2 fruit fly cellular contexts compared by ENCODE assay signal in genomic region chr3R:7265567-7266208, dm6.
A peak's percentile ranks its signal among the peaks of the same experiment; 100 is the strongest.
TF ChIP-seq lines count a peak whose summit lies in the region.

Gene Gld, minus strand, starts transcription at chr3R:7265703.
Gene Syt4, plus strand, starts transcription at chr3R:7266065.

- TF ChIP-seq CTCF in whole organism, embryonic (GFP tag; optimal IDR thresholded peaks at IDR 0.05; lab: Kevin White, UChicago) = no peak

TF ChIP-seq in whole organism, embryonic, 481 proteins besides CTCF, POLR2A, EP300 and RAD21 (continues in another document):
- TF ChIP-seq sens (GFP tag; lab: Kevin White, UChicago) (peak; percentile 20), CG13624 (GFP tag; optimal IDR thresholded peaks at IDR 0.05; lab: Kevin White, UChicago) (no peak), E2f2 (GFP tag; IDR thresholded peaks at IDR 0.05; lab: Robert Waterston, UW) (peak; percentile 55), lmd (GFP tag; IDR thresholded peaks at IDR 0.05; lab: Robert Waterston, UW) (no peak), CG10321 (GFP tag; IDR thresholded peaks at IDR 0.05; lab: Robert Waterston, UW) (no peak), CG10979 (tag; optimal IDR thresholded peaks at IDR 0.05; lab: Kevin White, UChicago) (no peak), pzg (GFP tag; optimal IDR thresholded peaks at IDR 0.05; lab: Kevin White, UChicago) (peak; percentile 19), CG6254 (GFP tag; optimal IDR thresholded peaks at IDR 0.05; lab: Kevin White, UChicago) (no peak), ci (GFP tag; IDR thresholded peaks at IDR 0.05; lab: Robert Waterston, UW) (0 out of 3 replicates have a peak, but pooled peaks have one; percentile 49), PHDP (tag; optimal IDR thresholded peaks at IDR 0.05; lab: Kevin White, UChicago) (no peak), Oaz (GFP tag; IDR thresholded peaks at IDR 0.05; lab: Robert Waterston, UW) (no peak), CG3065 (GFP tag; optimal IDR thresholded peaks at IDR 0.05; lab: Kevin White, UChicago) (no peak), peb (GFP tag; IDR thresholded peaks at IDR 0.05; lab: Robert Waterston, UW) (no peak), CG2129 (GFP tag; IDR thresholded peaks at IDR 0.05; lab: Robert Waterston, UW; ENCODE audit: partially characterized antibody) (no peak), CG12769 (tag; optimal IDR thresholded peaks at IDR 0.05; lab: Kevin White, UChicago) (no peak), GATAe (GFP tag; conservative IDR thresholded peaks at IDR 0.05; lab: Robert Waterston, UW) (no peak), Asciz (GFP tag; optimal IDR thresholded peaks at IDR 0.05; lab: Kevin White, UChicago) (no peak), Six4 (GFP tag; optimal IDR thresholded peaks at IDR 0.05; lab: Kevin White, UChicago) (no peak), z (GFP tag; IDR thresholded peaks at IDR 0.05; lab: Robert Waterston, UW) (peak; percentile 59; the same call in 1 of the 3 replicates), fu2 (GFP tag; optimal IDR thresholded peaks at IDR 0.05; lab: Kevin White, UChicago) (no peak), CG17802 (tag; optimal IDR thresholded peaks at IDR 0.05; lab: Kevin White, UChicago) (no peak), CG1603 (tag; optimal IDR thresholded peaks at IDR 0.05; lab: Kevin White, UChicago) (no peak), slbo (GFP tag; IDR thresholded peaks at IDR 0.05; lab: Robert Waterston, UW) (no peak), sim (GFP tag; IDR thresholded peaks at IDR 0.05; lab: Robert Waterston, UW) (no peak), zf30C (GFP tag; optimal IDR thresholded peaks at IDR 0.05; lab: Kevin White, UChicago) (no peak), onecut (GFP tag; IDR thresholded peaks at IDR 0.05; lab: Robert Waterston, UW) (peak; percentile 96), CG34422 (GFP tag; IDR thresholded peaks at IDR 0.05; lab: Robert Waterston, UW) (no peak), Pdp1 (GFP tag; optimal IDR thresholded peaks at IDR 0.05; lab: Kevin White, UChicago) (no peak), ken (GFP tag; IDR thresholded peaks at IDR 0.05; lab: Robert Waterston, UW) (no peak), H2.0 (GFP tag; IDR thresholded peaks at IDR 0.05; lab: Robert Waterston, UW) (no peak), dati (GFP tag; IDR thresholded peaks at IDR 0.05; lab: Robert Waterston, UW) (no peak), Ada2b (GFP tag; IDR thresholded peaks at IDR 0.05; lab: Robert Waterston, UW) (no peak), Adf1 (GFP tag; IDR thresholded peaks at IDR 0.05; lab: Robert Waterston, UW) (no peak), so (GFP tag; IDR thresholded peaks at IDR 0.05; lab: Robert Waterston, UW) (no peak), Jarid2 (GFP tag; optimal IDR thresholded peaks at IDR 0.05; lab: Kevin White, UChicago) (peak; percentile 12), CG12104 (GFP tag; optimal IDR thresholded peaks at IDR 0.05; lab: Kevin White, UChicago) (no peak), kni (GFP tag; optimal IDR thresholded peaks at IDR 0.05; lab: Kevin White, UChicago) (no peak), CG6689 (GFP tag; IDR thresholded peaks at IDR 0.05; lab: Robert Waterston, UW) (no peak), ab (GFP tag; optimal IDR thresholded peaks at IDR 0.05; lab: Kevin White, UChicago) (no peak), CG2678 (tag; optimal IDR thresholded peaks at IDR 0.05; lab: Kevin White, UChicago) (no peak), insv (GFP tag; optimal IDR thresholded peaks at IDR 0.05; lab: Kevin White, UChicago) (no peak), shn (GFP tag; optimal IDR thresholded peaks at IDR 0.05; lab: Kevin White, UChicago) (no peak), CG13424 (tag; optimal IDR thresholded peaks at IDR 0.05; lab: Kevin White, UChicago) (no peak), CG18011 (GFP tag; optimal IDR thresholded peaks at IDR 0.05; lab: Kevin White, UChicago) (peak; percentile 95), Dp (GFP tag; optimal IDR thresholded peaks at IDR 0.05; lab: Kevin White, UChicago) (peak; percentile 43), CG13296 (GFP tag; optimal IDR thresholded peaks at IDR 0.05; lab: Kevin White, UChicago) (no peak), CG3838 (GFP tag; optimal IDR thresholded peaks at IDR 0.05; lab: Kevin White, UChicago) (no peak), kay (GFP tag; optimal IDR thresholded peaks at IDR 0.05; lab: Kevin White, UChicago) (no peak), Nf-YC (tag; optimal IDR thresholded peaks at IDR 0.05; lab: Kevin White, UChicago) (no peak)

TF ChIP-seq in whole organism, prepupa, 60 proteins besides CTCF, POLR2A, EP300 and RAD21:
- TF ChIP-seq CG8119 (GFP tag; IDR thresholded peaks at IDR 0.05; lab: Robert Waterston, UW) (no peak), CG11762 (GFP tag; optimal IDR thresholded peaks at IDR 0.05; lab: Kevin White, UChicago; ENCODE audit: insufficient read depth) (no peak), CG1621 (tag; optimal IDR thresholded peaks at IDR 0.05; lab: Kevin White, UChicago) (no peak), ss (GFP tag; optimal IDR thresholded peaks at IDR 0.05; lab: Kevin White, UChicago) (no peak), Hr39 (GFP tag; optimal IDR thresholded peaks at IDR 0.05; lab: Kevin White, UChicago) (no peak), svp (GFP tag; lab: Kevin White, UChicago) (peak; percentile 14), Eip78C (GFP tag; lab: Kevin White, UChicago) (peak; percentile 44), Smox (GFP tag; optimal IDR thresholded peaks at IDR 0.05; lab: Kevin White, UChicago) (no peak), eg (GFP tag; IDR thresholded peaks at IDR 0.05; lab: Robert Waterston, UW) (peak; percentile 8; the same call in 1 of the 3 replicates), achi (GFP tag; optimal IDR thresholded peaks at IDR 0.05; lab: Kevin White, UChicago) (no peak), Sox14 (GFP tag; optimal IDR thresholded peaks at IDR 0.05; lab: Kevin White, UChicago) (no peak)
